Fruit fly (Drosophila melanogaster): Measurements from ENCODE around the gene RpS17.

- TF ChIP-seq CG10631 (GFP tag; optimal IDR thresholded peaks at IDR 0.05), result no peak
- TF ChIP-seq Sox102F (GFP tag; optimal IDR thresholded peaks at IDR 0.05), result no peak
- TF ChIP-seq Sox15 (GFP tag; optimal IDR thresholded peaks at IDR 0.05), result no peak
- no peak for TF ChIP-seq fd85E (GFP tag; optimal IDR thresholded peaks at IDR 0.05)
- no peak for TF ChIP-seq CG4318 (GFP tag; optimal IDR thresholded peaks at IDR 0.05)
- no peak for TF ChIP-seq Lpt (GFP tag; optimal IDR thresholded peaks at IDR 0.05)
- TF ChIP-seq Smox (GFP tag; optimal IDR thresholded peaks at IDR 0.05), result no peak
These were observed 29.8 kb downstream of the RpS17 start for dm6 chr3L:9399855-9400254.
